Worm (Caenorhabditis elegans) whole organism, L1 larva: Measurements from ENCODE around the gene F59A7.14.

Source experiments
- C16A3.4 ChIP-seq: fragments of 150-350 bp; optimal IDR thresholded peaks from 2 replicates; lab custom pipeline; 2014; ENCODE audit warnings: missing biosample characterization, missing genetic modification characterization
- aha-1 ChIP-seq: fragments of 150-350 bp; optimal IDR thresholded peaks from 2 replicates; lab custom pipeline; 2014; ENCODE audit warnings: missing biosample characterization, missing genetic modification characterization
- alr-1 ChIP-seq: fragments of 200-800 bp; sonication (Bioruptor generic); optimal IDR thresholded peaks from 2 replicates; lab custom pipeline; 2018; ENCODE audit warnings: borderline replicate concordance, mild to moderate bottlenecking, missing genetic modification characterization, missing compliant biosample characterization
- ceh-90 ChIP-seq: sonication (generic microtip); optimal IDR thresholded peaks from 2 replicates; lab custom pipeline; 2016; ENCODE audit warnings: missing genetic modification characterization, missing compliant biosample characterization
- fos-1 ChIP-seq: fragments of 150-350 bp; optimal IDR thresholded peaks from 2 replicates; lab custom pipeline; 2014; ENCODE audit warnings: missing biosample characterization, missing genetic modification characterization
- hlh-17 ChIP-seq: fragments of 200-800 bp; sonication (Bioruptor generic); optimal IDR thresholded peaks from 2 replicates; lab custom pipeline; 2018; ENCODE audit warnings: missing genetic modification characterization, mild to moderate bottlenecking, missing compliant biosample characterization, moderate library complexity, borderline replicate concordance
- hpl-2 ChIP-seq: fragments of 150-350 bp; optimal IDR thresholded peaks from 2 replicates; lab custom pipeline; 2014; ENCODE audit warnings: missing biosample characterization, missing genetic modification reagents, missing genetic modification characterization
- isw-1 ChIP-seq: fragments of 200-800 bp; sonication (Bioruptor generic); IDR thresholded peaks from 2 replicates; pipeline ENCODE4 v1.3.6; 2022; ENCODE audit warnings: missing genetic modification characterization, missing compliant biosample characterization
- lir-3 ChIP-seq: sonication (generic microtip); optimal IDR thresholded peaks from 2 replicates; lab custom pipeline; 2016; ENCODE audit warnings: mild to moderate bottlenecking, missing genetic modification characterization, moderate library complexity, missing compliant biosample characterization; ENCODE audit not compliant: poor library complexity
- mef-2 ChIP-seq: fragments of 150-350 bp; optimal IDR thresholded peaks from 2 replicates; lab custom pipeline; 2014; ENCODE audit warnings: missing biosample characterization, missing genetic modification characterization
- mep-1 ChIP-seq: fragments of 150-350 bp; optimal IDR thresholded peaks from 2 replicates; lab custom pipeline; 2014; ENCODE audit warnings: missing biosample characterization, missing genetic modification characterization
- nhr-47 ChIP-seq: sonication (generic microtip); optimal IDR thresholded peaks from 2 replicates; lab custom pipeline; 2016; ENCODE audit warnings: mild to moderate bottlenecking, missing genetic modification characterization, moderate library complexity, missing compliant biosample characterization
- nhr-85 ChIP-seq: sonication (generic microtip); peaks from one replicate; lab custom pipeline; 2016; ENCODE audit warnings: missing genetic modification characterization, inconsistent platforms, missing compliant biosample characterization
- sptf-1 ChIP-seq: fragments of 150-350 bp; optimal IDR thresholded peaks from 2 replicates; lab custom pipeline; 2014; ENCODE audit warnings: missing biosample characterization, missing genetic modification characterization
- sup-37 ChIP-seq: fragments of 200-800 bp; sonication (Bioruptor generic); optimal IDR thresholded peaks from 2 replicates; lab custom pipeline; 2018; ENCODE audit warnings: mild to moderate bottlenecking, missing genetic modification characterization, missing compliant biosample characterization
- tlp-1 ChIP-seq: fragments of 150-350 bp; optimal IDR thresholded peaks from 2 replicates; lab custom pipeline; 2014; ENCODE audit warnings: missing biosample characterization, missing genetic modification characterization
- unc-98 ChIP-seq: fragments of 200-800 bp; sonication (Bioruptor generic); IDR thresholded peaks from 2 replicates; pipeline ENCODE4 v1.3.6; 2022; ENCODE audit warnings: missing genetic modification characterization, missing compliant biosample characterization

F59A7.14 gene

ce11 chrV:2067985-2068499 is 49.3 kb downstream of the F59A7.14 start, which contains the start of gene lbp-9 (continued):
- no peak for TF ChIP-seq sptf-1 (tag; lab: Kevin White, UChicago)
- TF ChIP-seq isw-1 (GFP tag; lab: Robert Waterston, UW) = no peak
- peak; percentile 41 for TF ChIP-seq nhr-47 (tag; lab: Kevin White, UChicago)
- TF ChIP-seq C16A3.4 = no peak
- no peak for TF ChIP-seq alr-1 (tag; lab: Kevin White, UChicago)
- no peak for TF ChIP-seq fos-1 (tag; lab: Kevin White, UChicago)
- TF ChIP-seq ceh-90 (tag; lab: Kevin White, UChicago) = no peak
- no peak for TF ChIP-seq mef-2 (tag; lab: Kevin White, UChicago)
- no peak for TF ChIP-seq unc-98 (GFP tag; lab: Robert Waterston, UW)
- TF ChIP-seq sup-37 (GFP tag; lab: Kevin White, UChicago) = no peak

- TF ChIP-seq aha-1 (tag; lab: Kevin White, UChicago) (no peak), lir-3 (no peak), hpl-2 (GFP tag; lab: Kevin White, UChicago) (no peak), tlp-1 (tag; lab: Kevin White, UChicago) (no peak), mep-1 (tag; lab: Kevin White, UChicago) (peak; percentile 13), nhr-85 (tag; lab: Kevin White, UChicago) (peak; percentile 22), hlh-17 (GFP tag; lab: Kevin White, UChicago) (no peak)
- TF ChIP-seq, all 84 proteins: peak for 2
These were observed 50.1 kb downstream of the F59A7.14 start for ce11 chrV:2068728-2069443.
